Worm (Caenorhabditis elegans): Measurements from ENCODE around the gene F35E8.6.

- TF ChIP-seq zag-1 (tag; optimal IDR thresholded peaks at IDR 0.05) (no peak), aly-2 (tag; optimal IDR thresholded peaks at IDR 0.05) (no peak), nhr-11 (tag; optimal IDR thresholded peaks at IDR 0.05) (no peak)
Observed at ce11 chrV:15914774-15915173, 2.8 kb downstream of the F35E8.6 start.

Data from whole organism, L2 larva.